Worm (Caenorhabditis elegans) whole organism, young adult: Measurements from ENCODE around the gene ttn-1.
A peak's percentile ranks its signal among the peaks of the same experiment; 100 is the strongest.

Source experiments
- ZK185.1 ChIP-seq: sonication (generic microtip); optimal IDR thresholded peaks from 2 replicates; lab custom pipeline; 2016; ENCODE audit warnings: mild to moderate bottlenecking, missing genetic modification characterization, missing compliant biosample characterization; ENCODE audit not compliant: poor library complexity, severe bottlenecking
- attf-5 ChIP-seq: fragments of 200-800 bp; sonication (Bioruptor generic); optimal IDR thresholded peaks from 2 replicates; lab custom pipeline; 2018; ENCODE audit warnings: mild to moderate bottlenecking, missing genetic modification characterization, missing compliant biosample characterization
- dpff-1 ChIP-seq: sonication (generic microtip); optimal IDR thresholded peaks from 2 replicates; lab custom pipeline; 2017; ENCODE audit warnings: mild to moderate bottlenecking, missing genetic modification characterization, missing compliant biosample characterization
- fkh-3 ChIP-seq: sonication (generic microtip); optimal IDR thresholded peaks from 2 replicates; lab custom pipeline; 2016; ENCODE audit warnings: mild to moderate bottlenecking, missing genetic modification characterization, missing compliant biosample characterization
- hlh-26 ChIP-seq: fragments of 200-800 bp; sonication (Bioruptor generic); conservative IDR thresholded peaks from 2 replicates; pipeline ENCODE4 v1.3.6; 2022; ENCODE audit warnings: missing genetic modification reagents, missing genetic modification characterization, missing compliant biosample characterization
- lag-1 ChIP-seq: fragments of 200-800 bp; sonication (Bioruptor generic); IDR thresholded peaks from 2 replicates; pipeline ENCODE4 v1.3.6; 2022; ENCODE audit warnings: missing genetic modification reagents, missing genetic modification characterization, missing compliant biosample characterization
- mxl-1 ChIP-seq: sonication (generic microtip); optimal IDR thresholded peaks from 2 replicates; lab custom pipeline; 2016; ENCODE audit warnings: missing genetic modification characterization, missing compliant biosample characterization
- nhr-80 ChIP-seq: sonication (generic microtip); optimal IDR thresholded peaks from 2 replicates; lab custom pipeline; 2016; ENCODE audit warnings: missing genetic modification characterization, missing compliant biosample characterization
- ztf-26 ChIP-seq: sonication (generic microtip); optimal IDR thresholded peaks from 2 replicates; lab custom pipeline; 2017; ENCODE audit warnings: missing genetic modification characterization, missing compliant biosample characterization
- ztf-3 ChIP-seq: fragments of 200-800 bp; sonication (Bioruptor generic); optimal IDR thresholded peaks from 2 replicates; lab custom pipeline; 2018; ENCODE audit warnings: mild to moderate bottlenecking, missing genetic modification characterization, missing compliant biosample characterization

DNA sequence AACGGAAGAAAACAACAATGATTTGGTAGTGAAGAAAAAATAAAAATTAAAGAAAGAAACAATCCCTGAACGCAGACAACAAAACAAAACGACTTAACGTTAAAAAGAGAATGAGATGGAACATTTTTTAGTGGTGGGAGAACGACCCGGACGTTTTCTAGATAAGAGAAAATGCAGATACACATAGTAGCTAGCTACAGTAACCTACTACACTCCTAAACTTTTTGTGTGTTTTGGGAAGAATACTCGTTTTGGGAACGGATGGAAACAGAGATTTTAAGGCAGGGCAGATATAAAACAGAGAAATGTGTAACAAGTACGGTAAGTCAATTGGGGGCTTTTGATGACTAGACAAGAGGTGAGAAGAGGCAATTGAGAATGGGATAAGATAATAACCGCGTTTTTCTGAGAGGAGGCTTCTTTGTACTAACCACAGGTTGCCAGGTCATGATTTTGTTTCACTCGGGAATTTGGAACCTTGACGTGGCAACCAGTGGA lies 20.4 kb upstream of the ttn-1 start:
- TF ChIP-seq lag-1 (GFP tag; lab: Robert Waterston, UW) (no peak), dpff-1 (tag; lab: Kevin White, UChicago) (no peak), hlh-26 (no peak), fkh-3 (tag; lab: Kevin White, UChicago) (no peak), ztf-3 (GFP tag; lab: Kevin White, UChicago) (no peak), nhr-80 (tag; lab: Kevin White, UChicago) (peak; percentile 36), ZK185.1 (tag; lab: Kevin White, UChicago) (no peak), attf-5 (GFP tag; lab: Kevin White, UChicago) (no peak), mxl-1 (tag; lab: Kevin White, UChicago) (no peak), ztf-26 (tag; lab: Kevin White, UChicago) (no peak)
